Fruit fly (Drosophila melanogaster) whole organism, embryonic: ENCODE results near the gene Rab3GAP1.
A peak's percentile ranks its signal among the peaks of the same experiment; 100 is the strongest.

Source experiments
- Antp ChIP-seq: fragments of 200-800 bp; sonication (Bioruptor generic); optimal IDR thresholded peaks from 3 replicates; lab custom pipeline; 2016; ENCODE audit warnings: missing biosample characterization, missing genetic modification characterization
- Blimp-1 ChIP-seq: fragments of 200-800 bp; sonication (Bioruptor generic); optimal IDR thresholded peaks from 3 replicates; lab custom pipeline; 2018; ENCODE audit warnings: missing biosample characterization, missing genetic modification characterization, mild to moderate bottlenecking, moderate library complexity, missing genetic modification reagents
- CG11398 ChIP-seq: fragments of 200-800 bp; sonication (Bioruptor generic); optimal IDR thresholded peaks from 2 replicates; lab custom pipeline; 2016; ENCODE audit warnings: missing biosample characterization, missing genetic modification characterization
- CG11560 ChIP-seq: fragments of 200-800 bp; sonication (Bioruptor generic); IDR thresholded peaks from 3 replicates; pipeline ENCODE4 v1.3.6; 2022; ENCODE audit warnings: missing biosample characterization, missing genetic modification characterization
- CG12769 ChIP-seq: fragments of 200-800 bp; sonication (Bioruptor generic); optimal IDR thresholded peaks from 2 replicates; lab custom pipeline; 2019; ENCODE audit warnings: missing biosample characterization, mild to moderate bottlenecking, missing genetic modification characterization, moderate library complexity
- CG13894 ChIP-seq: fragments of 200-800 bp; sonication (Bioruptor generic); optimal IDR thresholded peaks from 3 replicates; lab custom pipeline; 2018; ENCODE audit warnings: missing biosample characterization, mild to moderate bottlenecking, missing genetic modification characterization, moderate library complexity
- CG1602 ChIP-seq: fragments of 200-800 bp; sonication (Bioruptor generic); optimal IDR thresholded peaks from 3 replicates; lab custom pipeline; 2016; ENCODE audit warnings: missing biosample characterization, missing genetic modification characterization
- CG1603 ChIP-seq: fragments of 200-800 bp; sonication (Bioruptor generic); optimal IDR thresholded peaks from 2 replicates; lab custom pipeline; 2019; ENCODE audit warnings: missing biosample characterization, mild to moderate bottlenecking, missing genetic modification characterization, moderate library complexity
- CG16815 ChIP-seq: fragments of 200-800 bp; sonication (Bioruptor generic); optimal IDR thresholded peaks from 3 replicates; lab custom pipeline; 2017; ENCODE audit warnings: missing biosample characterization, mild to moderate bottlenecking, missing genetic modification characterization
- CG2875 ChIP-seq: fragments of 200-800 bp; sonication (Bioruptor generic); optimal IDR thresholded peaks from 2 replicates; lab custom pipeline; 2017; ENCODE audit warnings: missing biosample characterization, mild to moderate bottlenecking, missing genetic modification characterization, missing genetic modification reagents
- CG3065 ChIP-seq: fragments of 200-800 bp; sonication (Bioruptor generic); optimal IDR thresholded peaks from 2 replicates; lab custom pipeline; 2016; ENCODE audit warnings: missing biosample characterization, missing genetic modification characterization
- CG34224 ChIP-seq: fragments of 200-800 bp; sonication (Bioruptor generic); IDR thresholded peaks from 3 replicates; pipeline ENCODE4 v1.3.6; 2022; ENCODE audit warnings: missing biosample characterization, missing genetic modification characterization; ENCODE audit not compliant: partially characterized antibody
- CG3995 ChIP-seq: fragments of 200-800 bp; sonication (Bioruptor generic); optimal IDR thresholded peaks from 3 replicates; lab custom pipeline; 2016; ENCODE audit warnings: missing biosample characterization, missing genetic modification characterization
- CG7556 ChIP-seq: fragments of 200-800 bp; sonication (Bioruptor generic); optimal IDR thresholded peaks from 2 replicates; lab custom pipeline; 2017; ENCODE audit warnings: missing biosample characterization, mild to moderate bottlenecking, missing genetic modification characterization
- CG8290 ChIP-seq, 3 experiments: fragments of 200-800 bp; sonication (Bioruptor generic); optimal IDR thresholded peaks; 2 replicates each; lab custom pipeline; 2016 to 2019; ENCODE audit warnings: missing biosample characterization in 3 of 3, missing genetic modification characterization in 3 of 3, mild to moderate bottlenecking in 2 of 3, moderate library complexity in 1 of 3
- CG9932 ChIP-seq: fragments of 200-800 bp; sonication (Bioruptor generic); IDR thresholded peaks from 2 replicates; pipeline ENCODE4 v1.3.6; 2022; ENCODE audit warnings: missing biosample characterization, missing genetic modification characterization
- CHES-1-like ChIP-seq: fragments of 200-800 bp; sonication (Bioruptor generic); optimal IDR thresholded peaks from 2 replicates; lab custom pipeline; 2016; ENCODE audit warnings: missing biosample characterization, missing genetic modification characterization
- Dbx ChIP-seq: fragments of 200-800 bp; sonication (Bioruptor generic); IDR thresholded peaks from 3 replicates; pipeline ENCODE4 v1.3.6; 2022; ENCODE audit warnings: missing biosample characterization, missing genetic modification characterization
- Fer3 ChIP-seq: fragments of 200-800 bp; sonication (Bioruptor generic); optimal IDR thresholded peaks from 2 replicates; lab custom pipeline; 2018; ENCODE audit warnings: missing biosample characterization, mild to moderate bottlenecking, missing genetic modification characterization, moderate library complexity
- H15 ChIP-seq: fragments of 200-800 bp; sonication (Bioruptor generic); IDR thresholded peaks from 3 replicates; pipeline ENCODE4 v1.3.6; 2022; ENCODE audit warnings: missing biosample characterization, missing genetic modification characterization
- MESR4 ChIP-seq: fragments of 200-800 bp; sonication (Bioruptor generic); optimal IDR thresholded peaks from 2 replicates; lab custom pipeline; 2018; ENCODE audit warnings: missing biosample characterization, mild to moderate bottlenecking, missing genetic modification characterization, moderate library complexity
- Med ChIP-seq: fragments of 200-800 bp; sonication (Bioruptor generic); peaks from one replicate; lab custom pipeline; 2016; ENCODE audit warnings: missing biosample characterization, missing genetic modification characterization, mild to moderate bottlenecking, inconsistent platforms, moderate library complexity
- Myb ChIP-seq: fragments of 200-800 bp; sonication (Bioruptor generic); optimal IDR thresholded peaks from 2 replicates; lab custom pipeline; 2016; ENCODE audit warnings: missing biosample characterization, missing genetic modification characterization
- Rfx ChIP-seq: fragments of 200-800 bp; sonication (Bioruptor generic); IDR thresholded peaks from 2 replicates; pipeline ENCODE4 v1.3.6; 2022; ENCODE audit warnings: missing biosample characterization, missing genetic modification characterization
- Rx ChIP-seq: fragments of 200-800 bp; sonication (Bioruptor generic); IDR thresholded peaks from 2 replicates; pipeline ENCODE4 v1.3.6; 2022; ENCODE audit warnings: missing biosample characterization, missing genetic modification characterization
- Trl ChIP-seq, 3 experiments: fragments of >200 bp in 2 of 3; fragments of 200-800 bp in 1 of 3; sonication (Bioruptor generic) in 1 of 3; optimal IDR thresholded peaks; 2 replicates in 1 of 3; 3 replicates in 2 of 3; lab custom pipeline; 2016 to 2017; ENCODE audit warnings: missing biosample characterization in 1 of 3, missing genetic modification characterization in 1 of 3
- ab ChIP-seq: fragments of 200-800 bp; sonication (Bioruptor generic); optimal IDR thresholded peaks from 2 replicates; lab custom pipeline; 2016; ENCODE audit warnings: missing biosample characterization, missing genetic modification characterization
- ase ChIP-seq: fragments of 200-800 bp; sonication (Bioruptor generic); IDR thresholded peaks from 3 replicates; pipeline ENCODE4 v1.3.6; 2022; ENCODE audit warnings: missing biosample characterization, missing genetic modification characterization
- bab2 ChIP-seq: fragments of 200-800 bp; sonication (Bioruptor generic); optimal IDR thresholded peaks from 2 replicates; lab custom pipeline; 2016; ENCODE audit warnings: missing biosample characterization, missing genetic modification characterization
- cg ChIP-seq: fragments of 200-800 bp; sonication (Bioruptor generic); optimal IDR thresholded peaks from 3 replicates; lab custom pipeline; 2019; ENCODE audit warnings: missing biosample characterization, mild to moderate bottlenecking, missing genetic modification characterization, moderate library complexity
- chinmo ChIP-seq: fragments of 200-800 bp; sonication (Bioruptor generic); IDR thresholded peaks from 4 replicates; pipeline ENCODE4 v1.3.6; 2022; ENCODE audit warnings: missing biosample characterization, missing genetic modification characterization; ENCODE audit not compliant: partially characterized antibody
- crc ChIP-seq: fragments of 200-800 bp; sonication (Bioruptor generic); optimal IDR thresholded peaks from 2 replicates; lab custom pipeline; 2016; ENCODE audit warnings: missing biosample characterization, missing genetic modification characterization
- crol ChIP-seq: fragments of 200-800 bp; sonication (Bioruptor generic); IDR thresholded peaks from 2 replicates; pipeline ENCODE4 v1.3.6; 2022; ENCODE audit warnings: missing biosample characterization, missing genetic modification characterization
- eyg ChIP-seq: fragments of 200-800 bp; sonication (Bioruptor generic); optimal IDR thresholded peaks from 3 replicates; lab custom pipeline; 2016; ENCODE audit warnings: missing biosample characterization, missing genetic modification characterization
- ftz-f1 ChIP-seq: fragments of 200-800 bp; sonication (Bioruptor generic); optimal IDR thresholded peaks from 2 replicates; lab custom pipeline; 2016; ENCODE audit warnings: missing biosample characterization, missing genetic modification characterization
- gem ChIP-seq: fragments of 200-800 bp; sonication (Bioruptor generic); optimal IDR thresholded peaks from 2 replicates; lab custom pipeline; 2019; ENCODE audit warnings: missing biosample characterization, mild to moderate bottlenecking, missing genetic modification characterization, moderate library complexity
- gfzf ChIP-seq: fragments of 200-800 bp; sonication (Bioruptor generic); optimal IDR thresholded peaks from 2 replicates; lab custom pipeline; 2016; ENCODE audit warnings: missing biosample characterization, mild to moderate bottlenecking, missing genetic modification characterization, moderate library complexity
- kah ChIP-seq: fragments of 200-800 bp; sonication (Bioruptor generic); optimal IDR thresholded peaks from 2 replicates; lab custom pipeline; 2018; ENCODE audit warnings: missing biosample characterization, mild to moderate bottlenecking, missing genetic modification characterization
- org-1 ChIP-seq: fragments of 200-800 bp; sonication (Bioruptor generic); optimal IDR thresholded peaks from 2 replicates; lab custom pipeline; 2017; ENCODE audit warnings: missing biosample characterization, missing genetic modification characterization
- p53 ChIP-seq: fragments of 200-800 bp; sonication (Bioruptor generic); optimal IDR thresholded peaks from 2 replicates; lab custom pipeline; 2016; ENCODE audit warnings: missing biosample characterization, missing genetic modification characterization
- salm ChIP-seq: fragments of 200-800 bp; sonication (Bioruptor generic); optimal IDR thresholded peaks from 2 replicates; lab custom pipeline; 2018; ENCODE audit warnings: missing biosample characterization, mild to moderate bottlenecking, missing genetic modification characterization
- sd ChIP-seq: fragments of 200-800 bp; sonication (Bioruptor generic); optimal IDR thresholded peaks from 3 replicates; lab custom pipeline; 2018; ENCODE audit warnings: missing biosample characterization, mild to moderate bottlenecking, missing genetic modification characterization, moderate library complexity
- sr ChIP-seq: fragments of 200-800 bp; sonication (Bioruptor generic); IDR thresholded peaks from 3 replicates; pipeline ENCODE4 v1.3.6; 2022; ENCODE audit warnings: missing biosample characterization, missing genetic modification characterization

Gene Rab3GAP1

dm6 chr2L:1631441-1632313 is 20.7 kb upstream of the Rab3GAP1 start:
- TF ChIP-seq ftz-f1 (GFP tag; lab: Kevin White, UChicago) (peak; percentile 69), crc (no peak), chinmo (GFP tag; lab: Robert Waterston, UW) (peak; percentile 81; the same call in 2 of the 4 replicates), CG9932 (peak; percentile 30; the same call in 1 of the 2 replicates), CG12769 (tag; lab: Kevin White, UChicago) (peak; percentile 26), kah (no peak), Blimp-1 (GFP tag; lab: Kevin White, UChicago) (peak; percentile 66), CG8290 (GFP tag; optimal IDR thresholded peaks at IDR 0.05; lab: Kevin White, UChicago) (no peak), CG8290 (tag; optimal IDR thresholded peaks at IDR 0.05; lab: Kevin White, UChicago) (peak in 1 of 2 experiments; percentile 5), Med (peak; percentile 59), Myb (no peak), org-1 (GFP tag; lab: Kevin White, UChicago) (no peak), Fer3 (tag; lab: Kevin White, UChicago) (peak; percentile 2), crol (peak; percentile 39; the same call in 1 of the 2 replicates), Rfx (GFP tag; lab: Robert Waterston, UW) (0 out of 2 replicates have a peak, but pooled peaks have one; percentile 5), gfzf (GFP tag; lab: Kevin White, UChicago) (no peak)
- TF ChIP-seq, all 482 proteins: peak for 10

dm6 chr2L:1630576-1630975 is 19.6 kb upstream of the Rab3GAP1 start:
- TF ChIP-seq ase (GFP tag; lab: Robert Waterston, UW) (no peak), CG13894 (tag; lab: Kevin White, UChicago) (peak; percentile 21), Blimp-1 (GFP tag; lab: Kevin White, UChicago) (peak; percentile 46), CG3995 (no peak), CG12769 (tag; lab: Kevin White, UChicago) (peak; percentile 54), salm (tag; lab: Kevin White, UChicago) (no peak), sd (tag; lab: Kevin White, UChicago) (peak; percentile 3), CG1603 (tag; lab: Kevin White, UChicago) (no peak), chinmo (GFP tag; lab: Robert Waterston, UW) (peak; percentile 98), CG2875 (GFP tag; lab: Kevin White, UChicago) (no peak), Med (peak; percentile 54), CG34224 (no peak), p53 (GFP tag; lab: Kevin White, UChicago) (no peak), MESR4 (no peak), CG3065 (GFP tag; lab: Kevin White, UChicago) (no peak), Antp (GFP tag; lab: Kevin White, UChicago) (no peak), CG8290 (GFP tag; optimal IDR thresholded peaks at IDR 0.05; lab: Kevin White, UChicago) (no peak), CG8290 (tag; optimal IDR thresholded peaks at IDR 0.05; lab: Kevin White, UChicago) (peak in 1 of 2 experiments; percentile 16), Trl (optimal IDR thresholded peaks at IDR 0.05; lab: Kevin White, UChicago) (no peak), Trl (GFP tag; optimal IDR thresholded peaks at IDR 0.05; lab: Kevin White, UChicago) (no peak), CG1602 (GFP tag; lab: Kevin White, UChicago) (no peak), CHES-1-like (GFP tag; lab: Kevin White, UChicago) (no peak), CG7556 (no peak), CG11398 (GFP tag; lab: Kevin White, UChicago) (no peak)
- TF ChIP-seq, all 482 proteins: peak for 7

dm6 chr2L:1629206-1629959 is 18.4 kb upstream of the Rab3GAP1 start:
- no peak for TF ChIP-seq eyg (GFP tag; lab: Kevin White, UChicago)
- TF ChIP-seq sr (GFP tag; lab: Robert Waterston, UW) = no peak
- TF ChIP-seq Rx (GFP tag; lab: Robert Waterston, UW) = peak; percentile 60
- TF ChIP-seq crol = peak; percentile 50; the same call in 1 of the 2 replicates
- TF ChIP-seq ab (GFP tag; lab: Kevin White, UChicago) = no peak
- 0 out of 3 replicates have a peak, but pooled peaks have one; percentile 36 for TF ChIP-seq H15 (GFP tag; lab: Robert Waterston, UW)
- 0 out of 3 replicates have a peak, but pooled peaks have one; percentile 62 for TF ChIP-seq Dbx (GFP tag; lab: Robert Waterston, UW)
- 0 out of 3 replicates have a peak, but pooled peaks have one; percentile 32 for TF ChIP-seq CG11560 (tag; lab: Robert Waterston, UW)
- TF ChIP-seq bab2 = peak; percentile 20
- TF ChIP-seq CG16815 = peak; percentile 60
- TF ChIP-seq cg = peak; percentile 23
- TF ChIP-seq gem = peak; percentile 76
- peak; percentile 79 for TF ChIP-seq CG9932
